Worm (Caenorhabditis elegans): ENCODE results near the gene let-268.

DNA sequence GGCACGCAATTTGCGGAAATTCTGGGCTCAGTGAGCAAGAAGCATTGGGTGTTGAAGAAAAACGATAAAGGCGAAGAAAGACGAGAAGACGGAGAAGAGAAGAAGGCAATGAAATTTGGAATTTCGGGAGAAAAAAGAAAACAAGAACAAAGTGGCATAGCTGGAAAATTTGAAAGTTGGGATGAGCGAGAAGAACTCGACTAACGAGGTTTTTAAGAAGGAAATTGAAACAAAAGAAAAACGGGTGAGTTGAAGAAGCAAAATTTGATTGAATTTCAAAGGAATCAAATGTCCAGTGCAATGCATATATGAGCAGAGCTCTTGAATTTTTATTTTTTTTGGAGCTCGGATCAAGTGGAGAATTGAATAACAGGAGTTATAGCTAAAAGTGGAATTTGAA, 18.0 kb downstream of the let-268 start:
- TF ChIP-seq ceh-28 (tag; optimal IDR thresholded peaks at IDR 0.05) (no peak), daf-12 (tag; optimal IDR thresholded peaks at IDR 0.05) (no peak), nhr-28 (tag; optimal IDR thresholded peaks at IDR 0.05) (no peak), nhr-77 (tag; optimal IDR thresholded peaks at IDR 0.05) (no peak)

Data from whole organism, L3 larva.